Fruit fly (Drosophila melanogaster): Measurements from ENCODE around the gene Rpt3.

The Rpt3 gene

dm6 chrX:11153826-11154510 lies 29.1 kb downstream of the Rpt3 start, which contains the start of the genes rtv and Dlic:
Gene rtv, minus strand, starts transcription at chrX:11153990.
Gene Dlic, plus strand, starts transcription at chrX:11154421.
- TF ChIP-seq CG14655 (GFP tag; optimal IDR thresholded peaks at IDR 0.05): no peak
- TF ChIP-seq CG8159 (tag; optimal IDR thresholded peaks at IDR 0.05): no peak
- no peak for TF ChIP-seq gl (tag; optimal IDR thresholded peaks at IDR 0.05)
- TF ChIP-seq EcR (GFP tag; optimal IDR thresholded peaks at IDR 0.05): no peak
- no peak for TF ChIP-seq fd96Ca (GFP tag; IDR thresholded peaks at IDR 0.05)
- TF ChIP-seq CG9948 (tag; optimal IDR thresholded peaks at IDR 0.05): no peak
- TF ChIP-seq CG32121 (GFP tag; IDR thresholded peaks at IDR 0.05): no peak
- no peak for TF ChIP-seq CG17806 (tag; optimal IDR thresholded peaks at IDR 0.05)
- TF ChIP-seq D1 (tag; optimal IDR thresholded peaks at IDR 0.05): no peak
- TF ChIP-seq CG34367 (tag; optimal IDR thresholded peaks at IDR 0.05): no peak
- TF ChIP-seq Ets98B (GFP tag; IDR thresholded peaks at IDR 0.05): no peak
- no peak for TF ChIP-seq Pif1A (GFP tag; optimal IDR thresholded peaks at IDR 0.05)

dm6 chrX:11154511-11155197 lies 29.8 kb downstream of the Rpt3 start:
- TF ChIP-seq CG15710 (tag; optimal IDR thresholded peaks at IDR 0.05): no peak
- TF ChIP-seq Pif1A (GFP tag; optimal IDR thresholded peaks at IDR 0.05): no peak
- TF ChIP-seq CG32121 (GFP tag; IDR thresholded peaks at IDR 0.05): no peak
- TF ChIP-seq Snoo (tag; optimal IDR thresholded peaks at IDR 0.05): no peak
- TF ChIP-seq CG17806 (tag; optimal IDR thresholded peaks at IDR 0.05): no peak
- no peak for TF ChIP-seq CG8301 (tag; optimal IDR thresholded peaks at IDR 0.05)
- no peak for TF ChIP-seq EcR (GFP tag; optimal IDR thresholded peaks at IDR 0.05)
- peak; percentile 4 for TF ChIP-seq CG14655 (GFP tag; optimal IDR thresholded peaks at IDR 0.05)
- TF ChIP-seq CG9948 (tag; optimal IDR thresholded peaks at IDR 0.05): no peak
- TF ChIP-seq Pif1B (GFP tag; optimal IDR thresholded peaks at IDR 0.05): peak; percentile 7
- no peak for TF ChIP-seq D1 (tag; optimal IDR thresholded peaks at IDR 0.05)
- no peak for TF ChIP-seq CG10348 (GFP tag; IDR thresholded peaks at IDR 0.05)
- 0 out of 2 replicates have a peak, but pooled peaks have one; percentile 11 for TF ChIP-seq CG12605 (GFP tag; IDR thresholded peaks at IDR 0.05)
- TF ChIP-seq gl (tag; optimal IDR thresholded peaks at IDR 0.05): no peak
- peak; percentile 25; the same call in 1 of the 3 replicates for TF ChIP-seq fd96Ca (GFP tag; IDR thresholded peaks at IDR 0.05)
- TF ChIP-seq Ets98B (GFP tag; IDR thresholded peaks at IDR 0.05): no peak; the same call in 1 of the 2 replicates
- TF ChIP-seq rn (GFP tag; IDR thresholded peaks at IDR 0.05): no peak
- TF ChIP-seq CG13204 (GFP tag; optimal IDR thresholded peaks at IDR 0.05): peak; percentile 45
- TF ChIP-seq CG8159 (tag; optimal IDR thresholded peaks at IDR 0.05): no peak
- TF ChIP-seq CG34367 (tag; optimal IDR thresholded peaks at IDR 0.05): no peak
- TF ChIP-seq CG4496 (GFP tag; IDR thresholded peaks at IDR 0.05): peak; percentile 46; the same call in 1 of the 3 replicates

dm6 chrX:11155808-11156589 lies 31.1 kb downstream of the Rpt3 start:
- peak; percentile 6 for TF ChIP-seq CG34367 (tag; optimal IDR thresholded peaks at IDR 0.05)
- no peak for TF ChIP-seq fd96Ca (GFP tag; IDR thresholded peaks at IDR 0.05)
- no peak for TF ChIP-seq D1 (tag; optimal IDR thresholded peaks at IDR 0.05)
- TF ChIP-seq Ets98B (GFP tag; IDR thresholded peaks at IDR 0.05): no peak
- TF ChIP-seq CG8159 (tag; optimal IDR thresholded peaks at IDR 0.05): peak; percentile 37
- TF ChIP-seq CG13204 (GFP tag; optimal IDR thresholded peaks at IDR 0.05): no peak
- peak; percentile 13 for TF ChIP-seq Pif1A (GFP tag; optimal IDR thresholded peaks at IDR 0.05)
- TF ChIP-seq gl (tag; optimal IDR thresholded peaks at IDR 0.05): no peak
- no peak for TF ChIP-seq rn (GFP tag; IDR thresholded peaks at IDR 0.05)
- TF ChIP-seq EcR (GFP tag; optimal IDR thresholded peaks at IDR 0.05): no peak
- TF ChIP-seq CG14655 (GFP tag; optimal IDR thresholded peaks at IDR 0.05): no peak
- peak; percentile 17 for TF ChIP-seq CG9948 (tag; optimal IDR thresholded peaks at IDR 0.05)
- no peak for TF ChIP-seq Snoo (tag; optimal IDR thresholded peaks at IDR 0.05)
- no peak for TF ChIP-seq CG4496 (GFP tag; IDR thresholded peaks at IDR 0.05)
- no peak for TF ChIP-seq CG8301 (tag; optimal IDR thresholded peaks at IDR 0.05)
- TF ChIP-seq CG15710 (tag; optimal IDR thresholded peaks at IDR 0.05): peak; percentile 4
- TF ChIP-seq CG10348 (GFP tag; IDR thresholded peaks at IDR 0.05): no peak
- no peak for TF ChIP-seq CG17806 (tag; optimal IDR thresholded peaks at IDR 0.05)
- TF ChIP-seq Pif1B (GFP tag; optimal IDR thresholded peaks at IDR 0.05): no peak
- no peak for TF ChIP-seq CG32121 (GFP tag; IDR thresholded peaks at IDR 0.05)
- no peak for TF ChIP-seq CG12605 (GFP tag; IDR thresholded peaks at IDR 0.05)

- TF ChIP-seq CG8159 (tag; optimal IDR thresholded peaks at IDR 0.05) (peak; percentile 7), CG12605 (GFP tag; IDR thresholded peaks at IDR 0.05) (no peak)
Measured at dm6 chrX:11159710-11160446, 35.0 kb downstream of the Rpt3 start, which contains the start of gene CG32668. Gene CG32668, minus strand, starts transcription at chrX:11159760.

- TF ChIP-seq CG10348 (GFP tag; IDR thresholded peaks at IDR 0.05): no peak
- TF ChIP-seq CG14655 (GFP tag; optimal IDR thresholded peaks at IDR 0.05): peak; percentile 34
- TF ChIP-seq CG8301 (tag; optimal IDR thresholded peaks at IDR 0.05): peak; percentile 19
- TF ChIP-seq CG4496 (GFP tag; IDR thresholded peaks at IDR 0.05): 0 out of 3 replicates have a peak, but pooled peaks have one; percentile 32
- TF ChIP-seq CG34367 (tag; optimal IDR thresholded peaks at IDR 0.05): no peak
Measured at dm6 chrX:11168958-11169357, 44.1 kb downstream of the Rpt3 start, which contains the start of gene Antdh. Gene Antdh, minus strand, starts transcription at chrX:11169058.

Measured in whole organism, pupa.